Fruit fly (Drosophila melanogaster): ENCODE results near the gene Tgs1.
A peak's percentile ranks its signal among the peaks of the same experiment; 100 is the strongest.

Gene Tgs1

dm6 chr3R:18215300-18215699 is 40.0 kb upstream of the Tgs1 start (continued):
- peak; percentile 3 for TF ChIP-seq fd96Cb (tag; optimal IDR thresholded peaks at IDR 0.05)
- TF ChIP-seq B-H1 (GFP tag; IDR thresholded peaks at IDR 0.05): no peak
- peak; percentile 65 for TF ChIP-seq CG9932 (GFP tag; IDR thresholded peaks at IDR 0.05)
- TF ChIP-seq CG18476 (GFP tag; optimal IDR thresholded peaks at IDR 0.05): no peak
- TF ChIP-seq ham (GFP tag; IDR thresholded peaks at IDR 0.05): no peak
- no peak for TF ChIP-seq CG11695 (GFP tag; IDR thresholded peaks at IDR 0.05)
- no peak for TF ChIP-seq CG3995 (GFP tag; optimal IDR thresholded peaks at IDR 0.05)
- TF ChIP-seq CG17359 (tag; optimal IDR thresholded peaks at IDR 0.05): peak; percentile 19
- no peak for TF ChIP-seq E2f1 (GFP tag; IDR thresholded peaks at IDR 0.05)
- no peak for TF ChIP-seq ftz-f1 (GFP tag; optimal IDR thresholded peaks at IDR 0.05)
- peak; percentile 13 for TF ChIP-seq tio (GFP tag; optimal IDR thresholded peaks at IDR 0.05)
- TF ChIP-seq CG2129 (GFP tag; IDR thresholded peaks at IDR 0.05; ENCODE audit: partially characterized antibody): peak; percentile 47
- TF ChIP-seq br (optimal IDR thresholded peaks at IDR 0.05): no peak
- TF ChIP-seq sima (GFP tag; optimal IDR thresholded peaks at IDR 0.05): no peak
- TF ChIP-seq Opbp (GFP tag; IDR thresholded peaks at IDR 0.05; ENCODE audit: partially characterized antibody): peak; percentile 52; the same call in 2 of the 3 replicates
- peak; percentile 81 for TF ChIP-seq Bgb (GFP tag; IDR thresholded peaks at IDR 0.05; ENCODE audit: partially characterized antibody)
- TF ChIP-seq Scr (GFP tag; IDR thresholded peaks at IDR 0.05; ENCODE audit: partially characterized antibody): peak; percentile 79
- TF ChIP-seq trem (tag; optimal IDR thresholded peaks at IDR 0.05): peak; percentile 20
- no peak for TF ChIP-seq gce (GFP tag; IDR thresholded peaks at IDR 0.05)
- no peak for TF ChIP-seq CG17912 (GFP tag; optimal IDR thresholded peaks at IDR 0.05)
- no peak for TF ChIP-seq CG17361 (GFP tag; IDR thresholded peaks at IDR 0.05)
- TF ChIP-seq pzg (GFP tag; optimal IDR thresholded peaks at IDR 0.05): peak; percentile 55
- peak; percentile 88 for TF ChIP-seq zen2 (GFP tag; IDR thresholded peaks at IDR 0.05; ENCODE audit: partially characterized antibody)
- peak; percentile 1 for TF ChIP-seq CG18764 (GFP tag; optimal IDR thresholded peaks at IDR 0.05)
- peak; percentile 2 for TF ChIP-seq caup (GFP tag; optimal IDR thresholded peaks at IDR 0.05; ENCODE audit: severe bottlenecking)
- no peak for TF ChIP-seq jigr1 (GFP tag; IDR thresholded peaks at IDR 0.05)
- TF ChIP-seq abd-A (tag; optimal IDR thresholded peaks at IDR 0.05): no peak
- no peak for TF ChIP-seq CG11247 (GFP tag; IDR thresholded peaks at IDR 0.05)
- no peak for TF ChIP-seq CG6654 (GFP tag; optimal IDR thresholded peaks at IDR 0.05)
- no peak for TF ChIP-seq CG6813 (GFP tag; optimal IDR thresholded peaks at IDR 0.05)
- no peak for TF ChIP-seq hth (optimal IDR thresholded peaks at IDR 0.05)
- TF ChIP-seq CG34376 (GFP tag; optimal IDR thresholded peaks at IDR 0.05): no peak
- TF ChIP-seq Bteb2 (GFP tag; optimal IDR thresholded peaks at IDR 0.05): peak; percentile 23
- no peak for TF ChIP-seq CG17385 (GFP tag; optimal IDR thresholded peaks at IDR 0.05)
- no peak for TF ChIP-seq CG8290 (GFP tag; optimal IDR thresholded peaks at IDR 0.05)
- no peak for TF ChIP-seq CG8290 (tag; optimal IDR thresholded peaks at IDR 0.05)
- TF ChIP-seq Nf-YA (GFP tag; IDR thresholded peaks at IDR 0.05): no peak
- peak; percentile 31 for TF ChIP-seq CG13775 (GFP tag; optimal IDR thresholded peaks at IDR 0.05)
- TF ChIP-seq CG14667 (GFP tag; IDR thresholded peaks at IDR 0.05): no peak
- TF ChIP-seq CG12659 (GFP tag; optimal IDR thresholded peaks at IDR 0.05): peak; percentile 39
- TF ChIP-seq NfI (GFP tag; optimal IDR thresholded peaks at IDR 0.05): peak; percentile 13
- peak; percentile 53 for TF ChIP-seq Myb (GFP tag; optimal IDR thresholded peaks at IDR 0.05)
- peak; percentile 25; the same call in 1 of the 3 replicates for TF ChIP-seq H15 (GFP tag; IDR thresholded peaks at IDR 0.05)
- TF ChIP-seq HmgZ (tag; optimal IDR thresholded peaks at IDR 0.05): peak; percentile 46
- peak; percentile 51; the same call in 2 of the 3 replicates for TF ChIP-seq HLH4C (GFP tag; IDR thresholded peaks at IDR 0.05; ENCODE audit: partially characterized antibody)
- TF ChIP-seq Atf-2 (GFP tag; optimal IDR thresholded peaks at IDR 0.05): peak; percentile 40
- no peak for TF ChIP-seq sens-2 (GFP tag; IDR thresholded peaks at IDR 0.05)
- no peak for TF ChIP-seq Stat92E (GFP tag; optimal IDR thresholded peaks at IDR 0.05)
- TF ChIP-seq CG43689 (GFP tag; IDR thresholded peaks at IDR 0.05): no peak
- no peak for TF ChIP-seq lbe (GFP tag; optimal IDR thresholded peaks at IDR 0.05)
- TF ChIP-seq bbx (GFP tag; IDR thresholded peaks at IDR 0.05; ENCODE audit: partially characterized antibody): peak; percentile 46
- no peak for TF ChIP-seq Oaz (GFP tag; IDR thresholded peaks at IDR 0.05)
